Fruit fly (Drosophila melanogaster) S2 (cell line): ENCODE results near the gene phtm.
A peak's percentile ranks its signal among the peaks of the same experiment; 100 is the strongest.

Source experiments
- CG8478 ChIP-seq: fragments of >200 bp; optimal IDR thresholded peaks from 2 replicates; lab custom pipeline; 2018
- CTCF ChIP-seq, 2 experiments: fragments of >200 bp; optimal IDR thresholded peaks; 2 replicates each; lab custom pipeline; 2018

phtm gene

dm6 chrX:18685726-18686125 is at the start of gene phtm:
phtm (plus strand) TSS chrX:18685766.
- no peak for TF ChIP-seq CG8478 (lab: Kevin White, UChicago)
- no peak for TF ChIP-seq CTCF (optimal IDR thresholded peaks at IDR 0.05; lab: Kevin White, UChicago)

- TF ChIP-seq CG8478 (lab: Kevin White, UChicago) = no peak
- no peak for TF ChIP-seq CTCF (optimal IDR thresholded peaks at IDR 0.05; lab: Kevin White, UChicago)
These were observed 49.2 kb upstream of the phtm start for dm6 chrX:18636275-18636947.

- TF ChIP-seq CTCF (optimal IDR thresholded peaks at IDR 0.05; lab: Kevin White, UChicago) = no peak
- TF ChIP-seq CG8478 (lab: Kevin White, UChicago) = no peak
These were observed 42.4 kb upstream of the phtm start for dm6 chrX:18643057-18643656.

dm6 chrX:18644890-18645289 is 40.7 kb upstream of the phtm start:
- TF ChIP-seq CTCF (optimal IDR thresholded peaks at IDR 0.05; lab: Kevin White, UChicago) = no peak

dm6 chrX:18645720-18646213 is 39.8 kb upstream of the phtm start:
- TF ChIP-seq CTCF (optimal IDR thresholded peaks at IDR 0.05; lab: Kevin White, UChicago) = no peak
- no peak for TF ChIP-seq CG8478 (lab: Kevin White, UChicago)

- TF ChIP-seq CG8478 (lab: Kevin White, UChicago) = no peak
- TF ChIP-seq CTCF (optimal IDR thresholded peaks at IDR 0.05; lab: Kevin White, UChicago) = peak in 1 of 2 experiments; percentile 4
These were observed 38.5 kb upstream of the phtm start, which contains the start of gene Rip11 for dm6 chrX:18646855-18647699. Rip11 (minus strand) TSS chrX:18647648.

dm6 chrX:18647961-18648360 is 37.6 kb upstream of the phtm start, which contains the start of gene Nup35:
Nup35 (plus strand) TSS chrX:18648182.
- TF ChIP-seq CTCF (optimal IDR thresholded peaks at IDR 0.05; lab: Kevin White, UChicago) = no peak
- no peak for TF ChIP-seq CG8478 (lab: Kevin White, UChicago)

dm6 chrX:18650252-18650651 is 35.3 kb upstream of the phtm start, which contains the start of gene Hou:
Hou (minus strand) TSS chrX:18650444.
- no peak for TF ChIP-seq CG8478 (lab: Kevin White, UChicago)
- TF ChIP-seq CTCF (optimal IDR thresholded peaks at IDR 0.05; lab: Kevin White, UChicago) = no peak

- peak in 1 of 2 experiments; percentile 4 for TF ChIP-seq CTCF (optimal IDR thresholded peaks at IDR 0.05; lab: Kevin White, UChicago)
- no peak for TF ChIP-seq CG8478 (lab: Kevin White, UChicago)
These were observed 32.7 kb upstream of the phtm start, which contains the start of gene Ing3 for dm6 chrX:18652879-18653278. Ing3 (minus strand) TSS chrX:18653091.

- TF ChIP-seq CTCF (optimal IDR thresholded peaks at IDR 0.05; lab: Kevin White, UChicago) = no peak
- TF ChIP-seq CG8478 (lab: Kevin White, UChicago) = no peak
These were observed 28.6 kb upstream of the phtm start, which contains the start of gene CG6659 for dm6 chrX:18657012-18657411. CG6659 (minus strand) TSS chrX:18657286.

dm6 chrX:18657502-18657947 is 28.0 kb upstream of the phtm start, which contains the start of gene fu:
fu (plus strand) TSS chrX:18657755.
- TF ChIP-seq CG8478 (lab: Kevin White, UChicago) (no peak), CTCF (optimal IDR thresholded peaks at IDR 0.05; lab: Kevin White, UChicago) (no peak)

dm6 chrX:18662053-18662452 is 23.5 kb upstream of the phtm start, which contains the start of gene CG6696:
CG6696 (minus strand) TSS chrX:18662153.
- TF ChIP-seq CG8478 (lab: Kevin White, UChicago) (no peak), CTCF (optimal IDR thresholded peaks at IDR 0.05; lab: Kevin White, UChicago) (no peak)

- TF ChIP-seq CTCF (optimal IDR thresholded peaks at IDR 0.05; lab: Kevin White, UChicago) = no peak
- TF ChIP-seq CG8478 (lab: Kevin White, UChicago) = no peak
These were observed 22.2 kb upstream of the phtm start for dm6 chrX:18663362-18663761.

- TF ChIP-seq CG8478 (lab: Kevin White, UChicago) (no peak), CTCF (optimal IDR thresholded peaks at IDR 0.05; lab: Kevin White, UChicago) (no peak)
These were observed 19.8 kb upstream of the phtm start for dm6 chrX:18665715-18666267.
